Fruit fly (Drosophila melanogaster) whole organism, embryonic: ENCODE results near the gene CG14142.

Experiments used
- B-H2 ChIP-seq: fragments of 200-800 bp; sonication (Bioruptor generic); optimal IDR thresholded peaks from 2 replicates; lab custom pipeline; 2018; ENCODE audit warnings: missing biosample characterization, mild to moderate bottlenecking, missing genetic modification characterization
- CG10267 ChIP-seq: fragments of 200-800 bp; sonication (Bioruptor generic); optimal IDR thresholded peaks from 2 replicates; lab custom pipeline; 2018; ENCODE audit warnings: missing biosample characterization, mild to moderate bottlenecking, missing genetic modification characterization, moderate library complexity
- CG10543 ChIP-seq: fragments of 200-800 bp; sonication (Bioruptor generic); optimal IDR thresholded peaks from 3 replicates; lab custom pipeline; 2017; ENCODE audit warnings: missing biosample characterization, mild to moderate bottlenecking, missing genetic modification characterization, moderate library complexity
- CG11093 ChIP-seq: fragments of 200-800 bp; sonication (Bioruptor generic); IDR thresholded peaks from 3 replicates; pipeline ENCODE4 v1.3.6; 2022; ENCODE audit warnings: missing biosample characterization, missing genetic modification characterization
- CG12942 ChIP-seq: fragments of 200-800 bp; sonication (Bioruptor generic); optimal IDR thresholded peaks from 3 replicates; lab custom pipeline; 2016; ENCODE audit warnings: missing biosample characterization, missing genetic modification characterization
- CG13123 ChIP-seq: fragments of 200-800 bp; sonication (Bioruptor generic); optimal IDR thresholded peaks from 2 replicates; lab custom pipeline; 2016; ENCODE audit warnings: missing biosample characterization, missing genetic modification characterization
- CG16813 ChIP-seq: fragments of 200-800 bp; sonication (Bioruptor generic); IDR thresholded peaks from 3 replicates; pipeline ENCODE4 v1.3.6; 2022; ENCODE audit warnings: missing biosample characterization, missing genetic modification characterization; ENCODE audit not compliant: partially characterized antibody
- CG16815 ChIP-seq: fragments of 200-800 bp; sonication (Bioruptor generic); optimal IDR thresholded peaks from 3 replicates; lab custom pipeline; 2017; ENCODE audit warnings: missing biosample characterization, mild to moderate bottlenecking, missing genetic modification characterization
- CG1832 ChIP-seq: fragments of 200-800 bp; sonication (Bioruptor generic); optimal IDR thresholded peaks from 2 replicates; lab custom pipeline; 2017; ENCODE audit warnings: missing biosample characterization, mild to moderate bottlenecking, missing genetic modification characterization, inconsistent platforms
- CG18476 ChIP-seq: fragments of 200-800 bp; sonication (Bioruptor generic); optimal IDR thresholded peaks from 2 replicates; lab custom pipeline; 2016; ENCODE audit warnings: missing biosample characterization, mild to moderate bottlenecking, missing genetic modification characterization
- CG2199 ChIP-seq: fragments of 200-800 bp; sonication (Bioruptor generic); IDR thresholded peaks from 3 replicates; pipeline ENCODE4 v1.3.6; 2022; ENCODE audit warnings: missing biosample characterization, missing genetic modification characterization
- CG2889 ChIP-seq: fragments of 200-800 bp; sonication (Bioruptor generic); IDR thresholded peaks from 3 replicates; pipeline ENCODE4 v1.3.6; 2022; ENCODE audit warnings: missing biosample characterization, missing genetic modification characterization
- CG31388 ChIP-seq: fragments of 200-800 bp; sonication (Bioruptor generic); optimal IDR thresholded peaks from 2 replicates; lab custom pipeline; 2016; ENCODE audit warnings: missing biosample characterization, missing genetic modification characterization
- CG32532 ChIP-seq: fragments of 200-800 bp; sonication (Bioruptor generic); IDR thresholded peaks from 2 replicates; pipeline ENCODE4 v1.3.6; 2022; ENCODE audit warnings: missing biosample characterization, missing genetic modification characterization
- CG3281 ChIP-seq: fragments of 200-800 bp; sonication (Bioruptor generic); optimal IDR thresholded peaks from 3 replicates; lab custom pipeline; 2017; ENCODE audit warnings: missing biosample characterization, mild to moderate bottlenecking, missing genetic modification characterization
- CG33557 ChIP-seq: fragments of 200-800 bp; sonication (Bioruptor generic); optimal IDR thresholded peaks from 2 replicates; lab custom pipeline; 2019; ENCODE audit warnings: missing biosample characterization, mild to moderate bottlenecking, missing genetic modification characterization, moderate library complexity
- CG4617 ChIP-seq: fragments of 200-800 bp; sonication (Bioruptor generic); optimal IDR thresholded peaks from 3 replicates; lab custom pipeline; 2016; ENCODE audit warnings: missing biosample characterization, missing genetic modification characterization, borderline replicate concordance
- CG6175 ChIP-seq: fragments of 200-800 bp; sonication (Bioruptor generic); IDR thresholded peaks from 3 replicates; pipeline ENCODE4 v1.3.6; 2022; ENCODE audit warnings: missing biosample characterization, missing genetic modification characterization
- CG7372 ChIP-seq: fragments of 200-800 bp; sonication (Bioruptor generic); IDR thresholded peaks from 2 replicates; pipeline ENCODE4 v1.3.6; 2022; ENCODE audit warnings: missing biosample characterization, missing genetic modification characterization
- CG8388 ChIP-seq: fragments of 200-800 bp; sonication (Bioruptor generic); optimal IDR thresholded peaks from 2 replicates; lab custom pipeline; 2019; ENCODE audit warnings: missing biosample characterization, mild to moderate bottlenecking, missing genetic modification characterization, moderate library complexity
- CG8924 ChIP-seq: fragments of 200-800 bp; optimal IDR thresholded peaks from 3 replicates; lab custom pipeline; 2019; ENCODE audit warnings: missing biosample characterization, mild to moderate bottlenecking, missing genetic modification characterization, moderate library complexity
- CG9817 ChIP-seq: fragments of 200-800 bp; sonication (Bioruptor generic); optimal IDR thresholded peaks from 2 replicates; lab custom pipeline; 2018; ENCODE audit warnings: missing biosample characterization, mild to moderate bottlenecking, missing genetic modification characterization, moderate library complexity
- CG9932 ChIP-seq: fragments of 200-800 bp; sonication (Bioruptor generic); IDR thresholded peaks from 2 replicates; pipeline ENCODE4 v1.3.6; 2022; ENCODE audit warnings: missing biosample characterization, missing genetic modification characterization
- D ChIP-seq, 2 experiments: fragments of 200-800 bp in 1 of 2; fragments of >200 bp in 1 of 2; sonication (Bioruptor generic) in 1 of 2; optimal IDR thresholded peaks; 2 replicates in 1 of 2; 3 replicates in 1 of 2; lab custom pipeline; 2017; ENCODE audit warnings: mild to moderate bottlenecking in 1 of 2, missing biosample characterization in 1 of 2, missing genetic modification characterization in 1 of 2, missing genetic modification reagents in 1 of 2
- Dip2 ChIP-seq: fragments of 200-800 bp; sonication (Bioruptor generic); IDR thresholded peaks from 2 replicates; pipeline ENCODE4 v1.3.6; 2022; ENCODE audit warnings: missing biosample characterization, missing genetic modification characterization
- Fer1 ChIP-seq: fragments of 200-800 bp; sonication (Bioruptor generic); optimal IDR thresholded peaks from 2 replicates; lab custom pipeline; 2017; ENCODE audit warnings: missing biosample characterization, mild to moderate bottlenecking, missing genetic modification characterization
- Fer2 ChIP-seq: fragments of 200-800 bp; sonication (Bioruptor generic); optimal IDR thresholded peaks from 2 replicates; lab custom pipeline; 2018; ENCODE audit warnings: missing biosample characterization, mild to moderate bottlenecking, missing genetic modification characterization, moderate library complexity
- H15 ChIP-seq: fragments of 200-800 bp; sonication (Bioruptor generic); IDR thresholded peaks from 3 replicates; pipeline ENCODE4 v1.3.6; 2022; ENCODE audit warnings: missing biosample characterization, missing genetic modification characterization
- Hr3 ChIP-seq: fragments of 200-800 bp; sonication (Bioruptor generic); optimal IDR thresholded peaks from 3 replicates; lab custom pipeline; 2016; ENCODE audit warnings: missing biosample characterization, missing genetic modification characterization
- Side ChIP-seq: fragments of 200-800 bp; sonication (Bioruptor generic); optimal IDR thresholded peaks from 2 replicates; lab custom pipeline; 2016; ENCODE audit warnings: missing biosample characterization, missing genetic modification characterization
- Sry-β ChIP-seq: fragments of 200-800 bp; sonication (Bioruptor generic); optimal IDR thresholded peaks from 2 replicates; lab custom pipeline; 2018; ENCODE audit warnings: missing biosample characterization, mild to moderate bottlenecking, missing genetic modification characterization, moderate library complexity
- TFAM ChIP-seq: fragments of 200-800 bp; sonication (Bioruptor generic); optimal IDR thresholded peaks from 2 replicates; lab custom pipeline; 2017; ENCODE audit warnings: missing biosample characterization, missing genetic modification characterization, inconsistent platforms
- Vsx1 ChIP-seq: fragments of 200-800 bp; sonication (Bioruptor generic); optimal IDR thresholded peaks from 2 replicates; lab custom pipeline; 2017; ENCODE audit warnings: missing biosample characterization, mild to moderate bottlenecking, missing genetic modification characterization, missing genetic modification reagents
- al ChIP-seq: fragments of 200-800 bp; sonication (Bioruptor generic); IDR thresholded peaks from 2 replicates; pipeline ENCODE4 v1.3.6; 2022; ENCODE audit warnings: missing biosample characterization, missing genetic modification characterization
- ato ChIP-seq: fragments of 200-800 bp; sonication (Bioruptor generic); IDR thresholded peaks from 2 replicates; pipeline ENCODE4 v1.3.6; 2022; ENCODE audit warnings: missing biosample characterization, missing genetic modification characterization; ENCODE audit not compliant: partially characterized antibody
- bab2 ChIP-seq: fragments of 200-800 bp; sonication (Bioruptor generic); optimal IDR thresholded peaks from 2 replicates; lab custom pipeline; 2016; ENCODE audit warnings: missing biosample characterization, missing genetic modification characterization
- bsh ChIP-seq, 2 experiments: fragments of 200-800 bp; sonication (Bioruptor generic); optimal IDR thresholded peaks; 2 replicates each; lab custom pipeline; 2017 to 2018; ENCODE audit warnings: mild to moderate bottlenecking in 2 of 2, missing biosample characterization in 2 of 2, missing genetic modification characterization in 2 of 2, moderate library complexity in 1 of 2
- croc ChIP-seq: fragments of 200-800 bp; sonication (Bioruptor generic); conservative IDR thresholded peaks from 3 replicates; pipeline ENCODE4 v1.3.6; 2022; ENCODE audit warnings: missing biosample characterization, missing genetic modification characterization
- esg ChIP-seq: fragments of 200-800 bp; sonication (Bioruptor generic); conservative IDR thresholded peaks from 2 replicates; pipeline ENCODE4 v1.3.6; 2022; ENCODE audit warnings: missing biosample characterization, missing genetic modification characterization
- exex ChIP-seq: fragments of 200-800 bp; sonication (Bioruptor generic); optimal IDR thresholded peaks from 4 replicates; lab custom pipeline; 2018; ENCODE audit warnings: missing biosample characterization, mild to moderate bottlenecking, missing genetic modification characterization, moderate library complexity
- eyg ChIP-seq: fragments of 200-800 bp; sonication (Bioruptor generic); optimal IDR thresholded peaks from 3 replicates; lab custom pipeline; 2016; ENCODE audit warnings: missing biosample characterization, missing genetic modification characterization
- fd102C ChIP-seq: fragments of 200-800 bp; sonication (Bioruptor generic); optimal IDR thresholded peaks from 2 replicates; lab custom pipeline; 2018; ENCODE audit warnings: missing biosample characterization, mild to moderate bottlenecking, missing genetic modification characterization, moderate library complexity
- gcm ChIP-seq: fragments of 200-800 bp; sonication (Bioruptor generic); optimal IDR thresholded peaks from 2 replicates; lab custom pipeline; 2019; ENCODE audit warnings: missing biosample characterization, mild to moderate bottlenecking, missing genetic modification characterization, moderate library complexity
- kah ChIP-seq: fragments of 200-800 bp; sonication (Bioruptor generic); optimal IDR thresholded peaks from 2 replicates; lab custom pipeline; 2018; ENCODE audit warnings: missing biosample characterization, mild to moderate bottlenecking, missing genetic modification characterization
- lola ChIP-seq, 3 experiments: fragments of >200 bp in 2 of 3; fragments of 200-800 bp in 1 of 3; sonication (Bioruptor generic) in 1 of 3; optimal IDR thresholded peaks; 2 replicates each; lab custom pipeline; 2017 to 2019; ENCODE audit warnings: missing biosample characterization in 3 of 3, missing genetic modification characterization in 3 of 3, mild to moderate bottlenecking in 1 of 3, moderate library complexity in 1 of 3
- mirr ChIP-seq: fragments of 200-800 bp; sonication (Bioruptor generic); optimal IDR thresholded peaks from 3 replicates; lab custom pipeline; 2018; ENCODE audit warnings: missing biosample characterization, mild to moderate bottlenecking, missing genetic modification characterization
- pita ChIP-seq: fragments of 200-800 bp; sonication (Bioruptor generic); optimal IDR thresholded peaks from 2 replicates; lab custom pipeline; 2017; ENCODE audit warnings: missing biosample characterization, mild to moderate bottlenecking, missing genetic modification characterization
- trh ChIP-seq: fragments of 200-800 bp; sonication (Bioruptor generic); optimal IDR thresholded peaks from 2 replicates; lab custom pipeline; 2016; ENCODE audit warnings: missing biosample characterization, missing genetic modification characterization

The CG14142 gene

DNA sequence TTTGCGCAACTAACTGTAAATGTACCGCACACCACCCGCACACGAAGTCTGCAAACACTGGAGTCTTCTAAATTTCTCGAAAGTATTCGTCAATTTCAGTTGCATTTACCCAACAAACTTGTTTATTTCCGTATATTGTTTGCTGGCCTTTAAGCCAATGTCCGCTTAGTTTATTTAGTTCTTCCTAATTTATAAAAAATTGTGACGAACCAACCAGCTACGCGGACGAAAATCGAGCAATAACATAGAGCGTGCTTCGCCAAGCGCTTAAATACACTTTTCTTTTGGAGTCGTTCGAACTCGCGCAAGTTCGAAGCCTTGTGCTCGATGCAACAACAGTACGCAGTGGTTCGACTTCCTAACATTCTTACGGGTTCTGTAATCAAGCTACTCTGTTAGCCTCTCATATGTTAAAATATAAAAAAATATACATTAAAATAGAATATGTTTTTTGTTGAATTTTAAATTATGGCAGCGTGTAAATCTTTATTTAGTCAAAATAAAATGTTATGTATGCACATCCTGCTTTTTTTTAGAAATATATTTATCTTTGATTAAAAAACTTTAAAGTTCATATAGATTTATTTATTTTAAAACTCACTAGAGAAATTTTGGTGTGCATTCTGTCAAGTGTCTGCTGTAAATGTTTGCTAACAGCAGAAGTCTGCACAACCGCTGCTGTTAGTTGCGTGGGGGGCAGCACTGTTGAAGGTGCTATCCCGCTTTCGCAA is 24.1 kb downstream of the CG14142 start, which contains the start of gene GlcAT-P (continued):
- TF ChIP-seq D (optimal IDR thresholded peaks at IDR 0.05; lab: Kevin White, UChicago) (no peak), D (GFP tag; optimal IDR thresholded peaks at IDR 0.05; lab: Kevin White, UChicago) (peak; percentile 35), gcm (GFP tag; lab: Kevin White, UChicago) (peak; percentile 61), CG12942 (no peak), exex (tag; lab: Kevin White, UChicago) (no peak), fd102C (GFP tag; lab: Kevin White, UChicago) (no peak), CG11093 (no peak), al (GFP tag; lab: Robert Waterston, UW) (peak; percentile 61), Side (GFP tag; lab: Kevin White, UChicago) (no peak), Fer1 (GFP tag; lab: Kevin White, UChicago) (peak; percentile 87), CG9817 (peak; percentile 55), CG8924 (tag; lab: Kevin White, UChicago) (peak; percentile 85), CG31388 (GFP tag; lab: Kevin White, UChicago) (no peak), ato (no peak), CG18476 (GFP tag; lab: Kevin White, UChicago) (peak; percentile 18), mirr (GFP tag; lab: Kevin White, UChicago) (no peak), CG9932 (GFP tag; lab: Robert Waterston, UW) (peak; percentile 75), CG16815 (GFP tag; lab: Kevin White, UChicago) (peak; percentile 9), CG16813 (no peak), CG3281 (GFP tag; lab: Kevin White, UChicago) (peak; percentile 76), TFAM (GFP tag; lab: Kevin White, UChicago) (no peak), CG33557 (GFP tag; lab: Kevin White, UChicago) (peak; percentile 33), CG1832 (GFP tag; lab: Kevin White, UChicago) (no peak), CG32532 (GFP tag; lab: Robert Waterston, UW) (peak; percentile 75; the same call in 1 of the 2 replicates), lola (GFP tag; optimal IDR thresholded peaks at IDR 0.05; lab: Kevin White, UChicago) (peak in 1 of 3 experiments; percentile 77), CG4617 (GFP tag; lab: Kevin White, UChicago) (no peak), CG10267 (peak; percentile 70), CG7372 (0 out of 2 replicates have a peak, but pooled peaks have one; percentile 43), bsh (GFP tag; optimal IDR thresholded peaks at IDR 0.05; lab: Kevin White, UChicago) (peak in 1 of 2 experiments; percentile 78), Sry-β (GFP tag; lab: Kevin White, UChicago) (no peak), croc (peak; percentile 34; the same call in 1 of the 3 replicates), CG2889 (GFP tag; lab: Robert Waterston, UW) (peak; percentile 46; the same call in 1 of the 3 replicates), CG13123 (GFP tag; lab: Kevin White, UChicago) (peak; percentile 11), bab2 (no peak), B-H2 (GFP tag; lab: Kevin White, UChicago) (peak; percentile 46), trh (GFP tag; lab: Kevin White, UChicago) (peak; percentile 40), pita (GFP tag; lab: Kevin White, UChicago) (no peak), H15 (GFP tag; lab: Robert Waterston, UW) (no peak), CG8388 (GFP tag; lab: Kevin White, UChicago) (peak; percentile 75), esg (GFP tag; lab: Robert Waterston, UW) (peak; percentile 71), CG10543 (GFP tag; lab: Kevin White, UChicago) (peak; percentile 55), kah (peak; percentile 40), Dip2 (GFP tag; lab: Robert Waterston, UW) (no peak), eyg (GFP tag; lab: Kevin White, UChicago) (no peak), CG2199 (GFP tag; lab: Robert Waterston, UW) (peak; percentile 14; the same call in 1 of the 3 replicates), CG6175 (no peak), Fer2 (tag; lab: Kevin White, UChicago) (no peak), Hr3 (peak; percentile 57), Vsx1 (GFP tag; lab: Kevin White, UChicago) (no peak)
